Fruit fly (Drosophila melanogaster): ENCODE results near the gene CG4793.

Gene CG4793

DNA sequence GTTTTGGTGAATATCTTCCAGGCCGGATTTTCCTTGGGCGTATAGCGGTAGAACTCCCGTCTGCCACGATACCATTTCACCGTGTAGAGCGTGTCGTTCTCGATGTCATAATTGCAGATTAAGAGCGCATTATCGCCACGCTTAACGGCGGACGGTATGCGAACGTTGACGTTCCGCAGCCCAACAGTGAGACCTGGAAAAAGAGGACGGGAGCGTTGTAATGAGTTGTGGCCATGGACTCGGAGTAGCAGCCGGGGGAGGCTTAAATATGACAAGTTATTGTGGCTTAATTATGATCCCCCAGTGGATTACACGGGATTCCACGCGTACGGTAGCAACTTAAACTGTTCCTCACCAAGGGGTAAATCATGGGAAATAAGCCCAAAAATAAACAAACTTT lies 15.1 kb upstream of the CG4793 start (continued):
- TF ChIP-seq dpn (GFP tag; optimal IDR thresholded peaks at IDR 0.05) = no peak
- TF ChIP-seq tx (GFP tag; optimal IDR thresholded peaks at IDR 0.05) = no peak
- TF ChIP-seq CG8944 (GFP tag; optimal IDR thresholded peaks at IDR 0.05) = no peak
- TF ChIP-seq Lhr (GFP tag; optimal IDR thresholded peaks at IDR 0.05) = no peak
- TF ChIP-seq Hand (GFP tag; optimal IDR thresholded peaks at IDR 0.05) = no peak
- TF ChIP-seq CG30403 (GFP tag; optimal IDR thresholded peaks at IDR 0.05) = no peak
- TF ChIP-seq Side (GFP tag; optimal IDR thresholded peaks at IDR 0.05) = no peak
- TF ChIP-seq p53 (GFP tag; optimal IDR thresholded peaks at IDR 0.05) = no peak
- peak; percentile 14 for TF ChIP-seq wek (GFP tag; optimal IDR thresholded peaks at IDR 0.05)
- no peak for TF ChIP-seq BtbVII (GFP tag; optimal IDR thresholded peaks at IDR 0.05)
- no peak for TF ChIP-seq fd64A (GFP tag; optimal IDR thresholded peaks at IDR 0.05)
- no peak for TF ChIP-seq fd96Cb (tag; optimal IDR thresholded peaks at IDR 0.05)
- no peak for TF ChIP-seq Nf-YC (tag; optimal IDR thresholded peaks at IDR 0.05)
- TF ChIP-seq jumu (GFP tag; optimal IDR thresholded peaks at IDR 0.05) = no peak
- no peak for TF ChIP-seq wdn (GFP tag; IDR thresholded peaks at IDR 0.05)
- 0 out of 2 replicates have a peak, but pooled peaks have one; percentile 13 for TF ChIP-seq CG8765 (GFP tag; IDR thresholded peaks at IDR 0.05)
- 0 out of 3 replicates have a peak, but pooled peaks have one; percentile 36 for TF ChIP-seq jigr1 (GFP tag; IDR thresholded peaks at IDR 0.05)
- TF ChIP-seq CG10321 (GFP tag; IDR thresholded peaks at IDR 0.05) = 0 out of 2 replicates have a peak, but pooled peaks have one; percentile 7
- no peak for TF ChIP-seq CG8388 (GFP tag; optimal IDR thresholded peaks at IDR 0.05)
- no peak for TF ChIP-seq Dip3 (GFP tag; optimal IDR thresholded peaks at IDR 0.05)
- TF ChIP-seq nom (GFP tag; optimal IDR thresholded peaks at IDR 0.05) = no peak
- TF ChIP-seq ash1 (GFP tag; optimal IDR thresholded peaks at IDR 0.05) = no peak
- TF ChIP-seq Fer2 (tag; optimal IDR thresholded peaks at IDR 0.05) = no peak
- no peak for TF ChIP-seq CrebB (tag; optimal IDR thresholded peaks at IDR 0.05)
- TF ChIP-seq hb (GFP tag; IDR thresholded peaks at IDR 0.05; ENCODE audit: partially characterized antibody) = no peak
- TF ChIP-seq Eip74EF (GFP tag; optimal IDR thresholded peaks at IDR 0.05) = no peak
- no peak for TF ChIP-seq CG12744 (GFP tag; optimal IDR thresholded peaks at IDR 0.05)
- TF ChIP-seq seq (GFP tag; IDR thresholded peaks at IDR 0.05) = no peak
- TF ChIP-seq usp (GFP tag; optimal IDR thresholded peaks at IDR 0.05) = no peak
- TF ChIP-seq CG10959 (GFP tag; IDR thresholded peaks at IDR 0.05) = no peak
- no peak for TF ChIP-seq CG17359 (tag; optimal IDR thresholded peaks at IDR 0.05)
- TF ChIP-seq CG7928 (GFP tag; optimal IDR thresholded peaks at IDR 0.05) = no peak
- peak; percentile 27; the same call in 1 of the 2 replicates for TF ChIP-seq chm (GFP tag; IDR thresholded peaks at IDR 0.05)
- no peak for TF ChIP-seq CG17186 (GFP tag; optimal IDR thresholded peaks at IDR 0.05)
- TF ChIP-seq CG5245 (GFP tag; optimal IDR thresholded peaks at IDR 0.05) = no peak
- no peak for TF ChIP-seq dm (GFP tag; optimal IDR thresholded peaks at IDR 0.05)
- no peak for TF ChIP-seq CG13624 (GFP tag; optimal IDR thresholded peaks at IDR 0.05)
- no peak for TF ChIP-seq CG31388 (GFP tag; optimal IDR thresholded peaks at IDR 0.05)
- TF ChIP-seq CG15601 (tag; optimal IDR thresholded peaks at IDR 0.05) = no peak
- TF ChIP-seq ERR (GFP tag; optimal IDR thresholded peaks at IDR 0.05) = no peak
- TF ChIP-seq Tbp (GFP tag; optimal IDR thresholded peaks at IDR 0.05) = no peak
- peak; percentile 21 for TF ChIP-seq exex (tag; optimal IDR thresholded peaks at IDR 0.05)
- TF ChIP-seq D19A (tag; optimal IDR thresholded peaks at IDR 0.05) = no peak
- no peak for TF ChIP-seq gcm2 (GFP tag; optimal IDR thresholded peaks at IDR 0.05)
- no peak for TF ChIP-seq CG13296 (GFP tag; optimal IDR thresholded peaks at IDR 0.05)
- no peak for TF ChIP-seq CG8089 (GFP tag; optimal IDR thresholded peaks at IDR 0.05)
- TF ChIP-seq sim (GFP tag; IDR thresholded peaks at IDR 0.05) = no peak
- no peak for TF ChIP-seq CG11723 (GFP tag; optimal IDR thresholded peaks at IDR 0.05)
- no peak for TF ChIP-seq wor (GFP tag; IDR thresholded peaks at IDR 0.05)
- TF ChIP-seq Camta (GFP tag; optimal IDR thresholded peaks at IDR 0.05) = peak; percentile 6
- no peak for TF ChIP-seq ase (GFP tag; IDR thresholded peaks at IDR 0.05)
- TF ChIP-seq tll (GFP tag; optimal IDR thresholded peaks at IDR 0.05) = no peak

Measured in whole organism, embryonic.